Worm (Caenorhabditis elegans) whole organism, L4/young adult: ENCODE measurements around the gene rpl-22.
A peak's percentile ranks its signal among the peaks of the same experiment; 100 is the strongest.

Experiments used
- W03F9.2 ChIP-seq: fragments of 150-350 bp; optimal IDR thresholded peaks from 2 replicates; lab custom pipeline; 2014; ENCODE audit warnings: missing biosample characterization, missing genetic modification characterization
- dao-5 ChIP-seq: sonication (generic microtip); optimal IDR thresholded peaks from 2 replicates; lab custom pipeline; 2016; ENCODE audit warnings: missing genotype, missing genetic modification characterization, moderate library complexity, missing compliant biosample characterization
- him-1 ChIP-seq: sonication (generic microtip); optimal IDR thresholded peaks from 2 replicates; lab custom pipeline; 2016; ENCODE audit warnings: missing genotype, missing genetic modification reagents, missing genetic modification characterization, missing compliant biosample characterization

The rpl-22 gene

ce11 chrII:5032669-5033068 is 22.7 kb upstream of the rpl-22 start:
- peak; percentile 59 for TF ChIP-seq dao-5 (tag; lab: Kevin White, UChicago)
- TF ChIP-seq him-1 (tag; lab: Kevin White, UChicago): peak; percentile 54
- no peak for TF ChIP-seq W03F9.2 (tag; lab: Kevin White, UChicago)

- TF ChIP-seq W03F9.2 (tag; lab: Kevin White, UChicago) (no peak), dao-5 (tag; lab: Kevin White, UChicago) (no peak), him-1 (tag; lab: Kevin White, UChicago) (no peak)
These were observed 21.5 kb upstream of the rpl-22 start, which contains the start of gene F33G12.3 for ce11 chrII:5033935-5034334. Gene F33G12.3 (minus strand): TSS chrII:5034035.

ce11 chrII:5036128-5036527 is 19.3 kb upstream of the rpl-22 start, which contains the start of gene lrr-1:
Gene lrr-1 (minus strand): TSS chrII:5036439.
- TF ChIP-seq him-1 (tag; lab: Kevin White, UChicago) (no peak), W03F9.2 (tag; lab: Kevin White, UChicago) (no peak), dao-5 (tag; lab: Kevin White, UChicago) (no peak)

- TF ChIP-seq W03F9.2 (tag; lab: Kevin White, UChicago): no peak
- no peak for TF ChIP-seq dao-5 (tag; lab: Kevin White, UChicago)
- TF ChIP-seq him-1 (tag; lab: Kevin White, UChicago): no peak
These were observed 15.5 kb upstream of the rpl-22 start, which contains the start of gene golg-2 for ce11 chrII:5039912-5040311. Gene golg-2 (minus strand): TSS chrII:5040091.

- TF ChIP-seq W03F9.2 (tag; lab: Kevin White, UChicago): no peak
- no peak for TF ChIP-seq dao-5 (tag; lab: Kevin White, UChicago)
- TF ChIP-seq him-1 (tag; lab: Kevin White, UChicago): no peak
These were observed 14.7 kb upstream of the rpl-22 start, which contains the start of gene F33G12.7 for ce11 chrII:5040631-5041156. Gene F33G12.7 (minus strand): TSS chrII:5040681.

ce11 chrII:5042381-5042930 is 13.0 kb upstream of the rpl-22 start:
- TF ChIP-seq him-1 (tag; lab: Kevin White, UChicago) (no peak), W03F9.2 (tag; lab: Kevin White, UChicago) (no peak), dao-5 (tag; lab: Kevin White, UChicago) (no peak)

ce11 chrII:5046209-5047200 is 8.9 kb upstream of the rpl-22 start:
- TF ChIP-seq W03F9.2 (tag; lab: Kevin White, UChicago): no peak
- TF ChIP-seq him-1 (tag; lab: Kevin White, UChicago): no peak
- TF ChIP-seq dao-5 (tag; lab: Kevin White, UChicago): no peak

ce11 chrII:5047279-5047678 is 8.1 kb upstream of the rpl-22 start:
- TF ChIP-seq W03F9.2 (tag; lab: Kevin White, UChicago): no peak

- TF ChIP-seq dao-5 (tag; lab: Kevin White, UChicago) (no peak), W03F9.2 (tag; lab: Kevin White, UChicago) (no peak), him-1 (tag; lab: Kevin White, UChicago) (no peak)
These were observed 7.1 kb upstream of the rpl-22 start for ce11 chrII:5048185-5048795.

- no peak for TF ChIP-seq dao-5 (tag; lab: Kevin White, UChicago)
- no peak for TF ChIP-seq him-1 (tag; lab: Kevin White, UChicago)
- no peak for TF ChIP-seq W03F9.2 (tag; lab: Kevin White, UChicago)
These were observed 6.2 kb upstream of the rpl-22 start for ce11 chrII:5049249-5049648.

- TF ChIP-seq him-1 (tag; lab: Kevin White, UChicago) (no peak), dao-5 (tag; lab: Kevin White, UChicago) (no peak), W03F9.2 (tag; lab: Kevin White, UChicago) (no peak)
These were observed 5.5 kb upstream of the rpl-22 start, which contains the start of gene F33G12.6 for ce11 chrII:5049865-5050342. Gene F33G12.6 (plus strand): TSS chrII:5049915.

- TF ChIP-seq W03F9.2 (tag; lab: Kevin White, UChicago): no peak
These were observed 4.6 kb upstream of the rpl-22 start for ce11 chrII:5050776-5051175.

- no peak for TF ChIP-seq dao-5 (tag; lab: Kevin White, UChicago)
These were observed 838 bp downstream of the rpl-22 start for ce11 chrII:5056254-5056653.
